Worm (Caenorhabditis elegans): ENCODE measurements around the gene F47C12.7.

Gene F47C12.7

ce11 chrIV:4018692-4019387 is 23.6 kb upstream of the F47C12.7 start:
- no peak for TF ChIP-seq unc-62 (GFP tag; optimal IDR thresholded peaks at IDR 0.05)

ce11 chrIV:4016723-4017122 is 21.4 kb upstream of the F47C12.7 start:
- TF ChIP-seq unc-62 (GFP tag; optimal IDR thresholded peaks at IDR 0.05): no peak

- no peak for TF ChIP-seq unc-62 (GFP tag; optimal IDR thresholded peaks at IDR 0.05)
Measured at ce11 chrIV:4015660-4016059, 20.4 kb upstream of the F47C12.7 start.

- no peak for TF ChIP-seq unc-62 (GFP tag; optimal IDR thresholded peaks at IDR 0.05)
Measured at ce11 chrIV:4014341-4014826, 19.1 kb upstream of the F47C12.7 start.

- TF ChIP-seq unc-62 (GFP tag; optimal IDR thresholded peaks at IDR 0.05): no peak
Measured at ce11 chrIV:4013621-4014020, 18.3 kb upstream of the F47C12.7 start.

- no peak for TF ChIP-seq unc-62 (GFP tag; optimal IDR thresholded peaks at IDR 0.05)
Measured at ce11 chrIV:4009923-4010322, 14.6 kb upstream of the F47C12.7 start.

- no peak for TF ChIP-seq unc-62 (GFP tag; optimal IDR thresholded peaks at IDR 0.05)
Measured at ce11 chrIV:4008440-4008839, 13.2 kb upstream of the F47C12.7 start.

- TF ChIP-seq unc-62 (GFP tag; optimal IDR thresholded peaks at IDR 0.05): no peak
Measured at ce11 chrIV:4007697-4008096, 12.4 kb upstream of the F47C12.7 start, which contains the start of gene W02C12.2. TSS of gene W02C12.2 (minus strand) at chrIV:4007973.

ce11 chrIV:4005166-4005565 is 9.9 kb upstream of the F47C12.7 start:
- no peak for TF ChIP-seq unc-62 (GFP tag; optimal IDR thresholded peaks at IDR 0.05)

ce11 chrIV:4004221-4004620 is 8.9 kb upstream of the F47C12.7 start:
- no peak for TF ChIP-seq unc-62 (GFP tag; optimal IDR thresholded peaks at IDR 0.05)

- TF ChIP-seq unc-62 (GFP tag; optimal IDR thresholded peaks at IDR 0.05): no peak
Measured at ce11 chrIV:3999662-4000061, 4.4 kb upstream of the F47C12.7 start.

ce11 chrIV:3998517-3998916 is 3.2 kb upstream of the F47C12.7 start, which contains the start of gene F47C12.8:
TSS of gene F47C12.8 (minus strand) at chrIV:3998617.
- no peak for TF ChIP-seq unc-62 (GFP tag; optimal IDR thresholded peaks at IDR 0.05)

ce11 chrIV:3994318-3994717 is 966 bp downstream of the F47C12.7 start, which contains the start of gene F47C12.13:
TSS of gene F47C12.13 (minus strand) at chrIV:3994418.
- no peak for TF ChIP-seq unc-62 (GFP tag; optimal IDR thresholded peaks at IDR 0.05)

- no peak for TF ChIP-seq unc-62 (GFP tag; optimal IDR thresholded peaks at IDR 0.05)
Measured at ce11 chrIV:3993292-3993691, 2.0 kb downstream of the F47C12.7 start, which contains the start of gene F47C12.6. TSS of gene F47C12.6 (minus strand) at chrIV:3993392.

- no peak for TF ChIP-seq unc-62 (GFP tag; optimal IDR thresholded peaks at IDR 0.05)
Measured at ce11 chrIV:3988638-3989152, 6.6 kb downstream of the F47C12.7 start, which contains the start of gene clec-78. TSS of gene clec-78 (plus strand) at chrIV:3989102.

- no peak for TF ChIP-seq unc-62 (GFP tag; optimal IDR thresholded peaks at IDR 0.05)
Measured at ce11 chrIV:3988132-3988531, 7.2 kb downstream of the F47C12.7 start.

ce11 chrIV:3981601-3982000 is 13.7 kb downstream of the F47C12.7 start, which contains the start of gene srh-223:
TSS of gene srh-223 (plus strand) at chrIV:3981901.
- TF ChIP-seq unc-62 (GFP tag; optimal IDR thresholded peaks at IDR 0.05): no peak

All from whole organism, dauer.